Worm (Caenorhabditis elegans) whole organism, L3 larva: Measurements from ENCODE around the gene snpc-1.2.

ENCODE experiments used
- R02D3.7 ChIP-seq: fragments of 150-350 bp; optimal IDR thresholded peaks from 2 replicates; lab custom pipeline; 2014; ENCODE audit warnings: missing biosample characterization, missing genetic modification characterization
- ama-1 ChIP-seq: fragments of 150-350 bp; optimal IDR thresholded peaks from 2 replicates; lab custom pipeline; 2018
- ceh-28 ChIP-seq: fragments of 150-350 bp; optimal IDR thresholded peaks from 2 replicates; lab custom pipeline; 2014; ENCODE audit warnings: missing biosample characterization, missing genetic modification reagents, missing genetic modification characterization
- ceh-9 ChIP-seq: sonication (generic microtip); optimal IDR thresholded peaks from 2 replicates; lab custom pipeline; 2018; ENCODE audit warnings: missing biosample characterization, missing genetic modification characterization
- daf-12 ChIP-seq: fragments of 150-350 bp; optimal IDR thresholded peaks from 2 replicates; lab custom pipeline; 2014; ENCODE audit warnings: missing biosample characterization, missing genetic modification reagents, missing genetic modification characterization
- egl-27 ChIP-seq: sonication (generic microtip); optimal IDR thresholded peaks from 4 replicates; lab custom pipeline; 2017; ENCODE audit warnings: missing biosample characterization, missing genetic modification reagents, missing genetic modification characterization
- egl-5 ChIP-seq: fragments of 150-350 bp; optimal IDR thresholded peaks from 2 replicates; lab custom pipeline; 2017; ENCODE audit warnings: missing biosample characterization, missing genetic modification reagents, missing genetic modification characterization, inconsistent platforms
- elt-1 ChIP-seq: fragments of 150-350 bp; optimal IDR thresholded peaks from 2 replicates; lab custom pipeline; 2014; ENCODE audit warnings: missing biosample characterization, missing genetic modification characterization
- elt-2 ChIP-seq: sonication (generic microtip); optimal IDR thresholded peaks from 2 replicates; lab custom pipeline; 2016; ENCODE audit warnings: missing genetic modification reagents, mild to moderate bottlenecking, missing genetic modification characterization, missing compliant biosample characterization
- elt-3 ChIP-seq, 3 experiments: fragments of 150-350 bp in 1 of 3; sonication (generic microtip) in 2 of 3; optimal IDR thresholded peaks; 2 replicates in 2 of 3; 4 replicates in 1 of 3; lab custom pipeline; 2014 to 2017; ENCODE audit warnings: missing biosample characterization in 3 of 3, missing genetic modification characterization in 3 of 3
- eor-1 ChIP-seq, 2 experiments: fragments of 150-350 bp; optimal IDR thresholded peaks; 2 replicates each; lab custom pipeline; 2014 to 2018; ENCODE audit warnings: missing biosample characterization in 2 of 2, missing genetic modification characterization in 2 of 2
- fkh-2 ChIP-seq: fragments of 150-350 bp; optimal IDR thresholded peaks from 2 replicates; lab custom pipeline; 2014; ENCODE audit warnings: missing biosample characterization, missing genetic modification reagents, missing genetic modification characterization
- fos-1 ChIP-seq: fragments of 150-350 bp; optimal IDR thresholded peaks from 2 replicates; lab custom pipeline; 2014; ENCODE audit warnings: missing biosample characterization, missing genetic modification characterization
- hmg-11 ChIP-seq: sonication (generic microtip); optimal IDR thresholded peaks from 2 replicates; lab custom pipeline; 2016; ENCODE audit warnings: missing genetic modification characterization, missing compliant biosample characterization
- lin-15B ChIP-seq: fragments of 150-350 bp; optimal IDR thresholded peaks from 2 replicates; lab custom pipeline; 2014; ENCODE audit warnings: missing biosample characterization, missing genetic modification characterization
- lin-39 ChIP-seq: fragments of 150-350 bp; optimal IDR thresholded peaks from 2 replicates; lab custom pipeline; 2018; ENCODE audit warnings: missing biosample characterization, missing genetic modification reagents, missing genetic modification characterization
- lsy-12 ChIP-seq: sonication (generic microtip); optimal IDR thresholded peaks from 2 replicates; lab custom pipeline; 2016; ENCODE audit warnings: mild to moderate bottlenecking, missing genetic modification characterization, missing compliant biosample characterization
- mdl-1 ChIP-seq: fragments of 150-350 bp; optimal IDR thresholded peaks from 2 replicates; lab custom pipeline; 2014; ENCODE audit warnings: missing biosample characterization, missing genetic modification characterization
- mml-1 ChIP-seq: fragments of 150-350 bp; sonication (generic microtip); optimal IDR thresholded peaks from 3 replicates; lab custom pipeline; 2014; ENCODE audit warnings: missing biosample characterization, missing genetic modification characterization
- nfya-1 ChIP-seq: sonication (generic microtip); optimal IDR thresholded peaks from 2 replicates; lab custom pipeline; 2017; ENCODE audit warnings: missing genetic modification characterization, mild to moderate bottlenecking, missing compliant biosample characterization, antibody characterized with exemption, moderate library complexity; ENCODE audit not compliant: insufficient read depth
- nhr-11 ChIP-seq: fragments of 150-350 bp; optimal IDR thresholded peaks from 2 replicates; lab custom pipeline; 2014; ENCODE audit warnings: missing biosample characterization, missing genetic modification characterization
- nhr-12 ChIP-seq: fragments of 150-350 bp; optimal IDR thresholded peaks from 2 replicates; lab custom pipeline; 2014; ENCODE audit warnings: missing biosample characterization, missing genetic modification characterization
- nhr-23 ChIP-seq: fragments of 150-350 bp; optimal IDR thresholded peaks from 2 replicates; lab custom pipeline; 2014; ENCODE audit warnings: missing biosample characterization, missing genetic modification reagents, missing genetic modification characterization
- nhr-25 ChIP-seq: sonication (generic microtip); optimal IDR thresholded peaks from 2 replicates; lab custom pipeline; 2017; ENCODE audit warnings: missing biosample characterization, missing genetic modification characterization
- nhr-43 ChIP-seq: sonication (generic microtip); optimal IDR thresholded peaks from 2 replicates; lab custom pipeline; 2016; ENCODE audit warnings: mild to moderate bottlenecking, missing genetic modification characterization, missing compliant biosample characterization; ENCODE audit not compliant: poor library complexity, severe bottlenecking
- nhr-76 ChIP-seq: fragments of 150-350 bp; sonication (generic microtip); optimal IDR thresholded peaks from 5 replicates; lab custom pipeline; 2014; ENCODE audit warnings: missing biosample characterization, missing genetic modification characterization
- pha-4 ChIP-seq: fragments of 150-350 bp; optimal IDR thresholded peaks from 2 replicates; lab custom pipeline; 2014; ENCODE audit warnings: missing biosample characterization, missing genetic modification reagents, missing genetic modification characterization
- pqm-1 ChIP-seq: fragments of 150-350 bp; optimal IDR thresholded peaks from 2 replicates; lab custom pipeline; 2017; ENCODE audit warnings: missing biosample characterization, missing genetic modification characterization, inconsistent platforms
- snpc-4 ChIP-seq: fragments of 150-350 bp; optimal IDR thresholded peaks from 2 replicates; lab custom pipeline; 2014; ENCODE audit warnings: missing biosample characterization, missing genetic modification characterization
- unc-62 ChIP-seq: fragments of 150-350 bp; sonication (generic microtip); optimal IDR thresholded peaks from 4 replicates; lab custom pipeline; 2014; ENCODE audit warnings: missing biosample characterization, missing genetic modification reagents, missing genetic modification characterization
- zag-1 ChIP-seq: fragments of 150-350 bp; optimal IDR thresholded peaks from 2 replicates; lab custom pipeline; 2014; ENCODE audit warnings: missing biosample characterization, missing genetic modification characterization

The snpc-1.2 gene

ce11 chrIII:13204682-13205081, 35.3 kb upstream of the snpc-1.2 start, which contains the start of gene Y39E4B.11:
TSS of gene Y39E4B.11 (plus strand) at chrIII:13204982.
- TF ChIP-seq nhr-12 (tag; lab: Kevin White, UChicago) (no peak), R02D3.7 (tag; lab: Kevin White, UChicago) (no peak), lin-39 (no peak), unc-62 (GFP tag; lab: Kevin White, UChicago) (no peak), nhr-76 (no peak), lsy-12 (no peak), zag-1 (tag; lab: Kevin White, UChicago) (no peak), elt-3 (tag; optimal IDR thresholded peaks at IDR 0.05; lab: Kevin White, UChicago) (no peak), nhr-43 (no peak), fkh-2 (tag; lab: Kevin White, UChicago) (no peak), egl-27 (tag; lab: Kevin White, UChicago) (no peak), pha-4 (tag; lab: Kevin White, UChicago) (no peak), fos-1 (tag; lab: Kevin White, UChicago) (no peak), eor-1 (tag; optimal IDR thresholded peaks at IDR 0.05; lab: Kevin White, UChicago) (no peak), ceh-9 (no peak), mdl-1 (tag; lab: Kevin White, UChicago) (no peak), elt-2 (tag; lab: Kevin White, UChicago) (no peak), mml-1 (tag; lab: Kevin White, UChicago) (no peak)

- TF ChIP-seq daf-12 (no peak), nfya-1 (tag; lab: Kevin White, UChicago) (peak; percentile 92)
These were observed 32.6 kb upstream of the snpc-1.2 start for ce11 chrIII:13201901-13202300.

- TF ChIP-seq nfya-1 (tag; lab: Kevin White, UChicago) = peak; percentile 88
- no peak for TF ChIP-seq lin-15B (tag; lab: Kevin White, UChicago)
These were observed 31.7 kb upstream of the snpc-1.2 start for ce11 chrIII:13201079-13201478.

ce11 chrIII:13187773-13188172, 18.4 kb upstream of the snpc-1.2 start:
- TF ChIP-seq nhr-23 (tag; lab: Kevin White, UChicago) (peak; percentile 32), nfya-1 (tag; lab: Kevin White, UChicago) (peak; percentile 67), ceh-28 (tag; lab: Kevin White, UChicago) (peak; percentile 45), hmg-11 (tag; lab: Kevin White, UChicago) (peak; percentile 44), pha-4 (tag; lab: Kevin White, UChicago) (peak; percentile 54), nhr-11 (tag; lab: Kevin White, UChicago) (no peak), ama-1 (lab: Kevin White, UChicago) (no peak), lin-15B (tag; lab: Kevin White, UChicago) (peak; percentile 45)
- TF ChIP-seq, all 47 proteins: peak for 6

ce11 chrIII:13187090-13187489, 17.7 kb upstream of the snpc-1.2 start, which contains the start of gene gly-5:
TSS of gene gly-5 (plus strand) at chrIII:13187390.
- TF ChIP-seq lsy-12 = no peak
- peak; percentile 43 for TF ChIP-seq pqm-1
- no peak for TF ChIP-seq egl-27 (tag; lab: Kevin White, UChicago)
- TF ChIP-seq ceh-9 = no peak
- TF ChIP-seq pha-4 (tag; lab: Kevin White, UChicago) = peak; percentile 90
- TF ChIP-seq egl-5 = no peak
- peak; percentile 38 for TF ChIP-seq elt-2 (tag; lab: Kevin White, UChicago)
- no peak for TF ChIP-seq nhr-76

- TF ChIP-seq hmg-11 (tag; lab: Kevin White, UChicago) (peak; percentile 30), nhr-43 (peak; percentile 13), lin-15B (tag; lab: Kevin White, UChicago) (peak; percentile 6), elt-1 (tag; lab: Kevin White, UChicago) (no peak), snpc-4 (peak; percentile 13), elt-2 (tag; lab: Kevin White, UChicago) (peak; percentile 1), nhr-23 (tag; lab: Kevin White, UChicago) (peak; percentile 78), nhr-25 (tag; lab: Kevin White, UChicago) (peak; percentile 71), pha-4 (tag; lab: Kevin White, UChicago) (peak; percentile 83), unc-62 (GFP tag; lab: Kevin White, UChicago) (no peak), nfya-1 (tag; lab: Kevin White, UChicago) (peak; percentile 65), fkh-2 (tag; lab: Kevin White, UChicago) (no peak)
These were observed 12.7 kb upstream of the snpc-1.2 start for ce11 chrIII:13182003-13182402.
